4 worm cellular contexts compared by ENCODE assay signal in genomic region chrIV:4445711-4446290, ce11.
TF ChIP-seq lines count a peak whose summit lies in the region.

Gene wapl-1, minus strand, starts transcription at chrIV:4445740.
Gene htz-1, plus strand, starts transcription at chrIV:4446216.

TF ChIP-seq in whole organism, L2 larva, 48 proteins besides CTCF, POLR2A, EP300 and RAD21 (continues in another document):
- TF ChIP-seq elt-1 (tag; optimal IDR thresholded peaks at IDR 0.05; lab: Kevin White, UChicago) (no peak), ceh-82 (tag; optimal IDR thresholded peaks at IDR 0.05; lab: Kevin White, UChicago) (peak; percentile 90), lin-39 (tag; optimal IDR thresholded peaks at IDR 0.05; lab: Kevin White, UChicago) (no peak), skn-1 (tag; optimal IDR thresholded peaks at IDR 0.05; lab: Kevin White, UChicago) (peak; percentile 54), mab-5 (tag; optimal IDR thresholded peaks at IDR 0.05; lab: Kevin White, UChicago) (peak; percentile 85), lin-11 (tag; optimal IDR thresholded peaks at IDR 0.05; lab: Kevin White, UChicago) (peak; percentile 99), ZK546.5 (tag; optimal IDR thresholded peaks at IDR 0.05; lab: Kevin White, UChicago) (peak; percentile 99), nhr-21 (tag; optimal IDR thresholded peaks at IDR 0.05; lab: Kevin White, UChicago) (peak; percentile 94), elt-3 (tag; optimal IDR thresholded peaks at IDR 0.05; lab: Kevin White, UChicago) (no peak), C34F6.9 (tag; optimal IDR thresholded peaks at IDR 0.05; lab: Kevin White, UChicago) (peak; percentile 98), zag-1 (tag; optimal IDR thresholded peaks at IDR 0.05; lab: Kevin White, UChicago) (peak; percentile 82), fos-1 (tag; optimal IDR thresholded peaks at IDR 0.05; lab: Kevin White, UChicago) (peak; percentile 91), nhr-129 (tag; optimal IDR thresholded peaks at IDR 0.05; lab: Kevin White, UChicago) (peak; percentile 96), unc-62 (GFP tag; optimal IDR thresholded peaks at IDR 0.05; lab: Kevin White, UChicago) (peak; percentile 71), ceh-16 (tag; optimal IDR thresholded peaks at IDR 0.05; lab: Kevin White, UChicago) (peak; percentile 86), unc-39 (tag; optimal IDR thresholded peaks at IDR 0.05; lab: Kevin White, UChicago) (no peak), ztf-11 (tag; optimal IDR thresholded peaks at IDR 0.05; lab: Kevin White, UChicago) (no peak), F13H6.1 (tag; optimal IDR thresholded peaks at IDR 0.05; lab: Kevin White, UChicago) (peak; percentile 96), Y55F3AM.14 (GFP tag; optimal IDR thresholded peaks at IDR 0.05; lab: Kevin White, UChicago) (peak; percentile 79), crh-2 (tag; optimal IDR thresholded peaks at IDR 0.05; lab: Kevin White, UChicago) (peak; percentile 97), snpc-4 (tag; optimal IDR thresholded peaks at IDR 0.05; lab: Kevin White, UChicago) (peak; percentile 82), ztf-1 (GFP tag; conservative IDR thresholded peaks at IDR 0.05; lab: Robert Waterston, UW) (no peak), nhr-77 (tag; optimal IDR thresholded peaks at IDR 0.05; lab: Kevin White, UChicago) (peak; percentile 16)

TF ChIP-seq in whole organism, L4 larva, 104 proteins besides CTCF, POLR2A, EP300 and RAD21 (continues in another document):
- TF ChIP-seq mxl-3 (GFP tag; optimal IDR thresholded peaks at IDR 0.05; lab: Kevin White, UChicago) = peak; percentile 78
- TF ChIP-seq hif-1 (tag; optimal IDR thresholded peaks at IDR 0.05; lab: Kevin White, UChicago) = peak; percentile 38 to 91
- no peak for TF ChIP-seq ceh-32 (tag; optimal IDR thresholded peaks at IDR 0.05; lab: Kevin White, UChicago; ENCODE audit: poor library complexity)
- peak; percentile 85 for TF ChIP-seq egl-43 (GFP tag; IDR thresholded peaks at IDR 0.05; lab: Robert Waterston, UW)
- TF ChIP-seq nhr-102 (tag; optimal IDR thresholded peaks at IDR 0.05; lab: Kevin White, UChicago) = peak; percentile 91
- peak; percentile 88 for TF ChIP-seq hmg-1.1 (GFP tag; IDR thresholded peaks at IDR 0.05; lab: Robert Waterston, UW)
- peak; percentile 59 for TF ChIP-seq ces-1 (GFP tag; optimal IDR thresholded peaks at IDR 0.05; lab: Kevin White, UChicago)
- TF ChIP-seq spr-1 (tag; optimal IDR thresholded peaks at IDR 0.05; lab: Kevin White, UChicago) = peak; percentile 80
- TF ChIP-seq lsy-2 (tag; optimal IDR thresholded peaks at IDR 0.05; lab: Kevin White, UChicago) = peak; percentile 98 to 99
- no peak for TF ChIP-seq attf-4 (tag; optimal IDR thresholded peaks at IDR 0.05; lab: Kevin White, UChicago)
- TF ChIP-seq nhr-48 (tag; optimal IDR thresholded peaks at IDR 0.05; lab: Kevin White, UChicago) = peak; percentile 78
- TF ChIP-seq D1046.2 (GFP tag; IDR thresholded peaks at IDR 0.05; lab: Robert Waterston, UW) = peak; percentile 83; the same call in 1 of the 2 replicates
- peak in 1 of 2 experiments; percentile 99 for TF ChIP-seq unc-62 (GFP tag; optimal IDR thresholded peaks at IDR 0.05 in 1 of 2; lab: Kevin White, UChicago)
- no peak for TF ChIP-seq unc-62 (tag; optimal IDR thresholded peaks at IDR 0.05; lab: Kevin White, UChicago)
- peak; percentile 38 for TF ChIP-seq F49E8.2 (tag; optimal IDR thresholded peaks at IDR 0.05; lab: Kevin White, UChicago; ENCODE audit: borderline replicate concordance)
- TF ChIP-seq mes-2 (tag; optimal IDR thresholded peaks at IDR 0.05; lab: Kevin White, UChicago; ENCODE audit: poor library complexity, severe bottlenecking) = peak; percentile 95
- peak; percentile 3 for TF ChIP-seq spr-3 (GFP tag; optimal IDR thresholded peaks at IDR 0.05; lab: Kevin White, UChicago)
- TF ChIP-seq pqm-1 (tag; optimal IDR thresholded peaks at IDR 0.05; lab: Kevin White, UChicago) = no peak
- peak; percentile 67 for TF ChIP-seq F10B5.3 (tag; optimal IDR thresholded peaks at IDR 0.05; lab: Kevin White, UChicago)
- peak; percentile 97 for TF ChIP-seq zfp-2 (tag; optimal IDR thresholded peaks at IDR 0.05; lab: Kevin White, UChicago)
- TF ChIP-seq nhr-11 (tag; optimal IDR thresholded peaks at IDR 0.05; lab: Kevin White, UChicago) = peak; percentile 97
- TF ChIP-seq dmd-9 (GFP tag; IDR thresholded peaks at IDR 0.05; lab: Robert Waterston, UW) = peak; percentile 88
- TF ChIP-seq F44E2.7 (GFP tag; IDR thresholded peaks at IDR 0.05; lab: Robert Waterston, UW) = no peak

TF ChIP-seq in whole organism, late embryonic, 69 proteins besides CTCF, POLR2A, EP300 and RAD21 (continues in another document):
- TF ChIP-seq zip-5 (tag; optimal IDR thresholded peaks at IDR 0.05; lab: Kevin White, UChicago) = no peak
- TF ChIP-seq fax-1 (tag; optimal IDR thresholded peaks at IDR 0.05; lab: Kevin White, UChicago) = peak; percentile 24
- TF ChIP-seq ref-2 (tag; optimal IDR thresholded peaks at IDR 0.05; lab: Kevin White, UChicago) = peak; percentile 69
- TF ChIP-seq ztf-16 (tag; optimal IDR thresholded peaks at IDR 0.05; lab: Kevin White, UChicago) = peak; percentile 19
- TF ChIP-seq ceh-24 (tag; optimal IDR thresholded peaks at IDR 0.05; lab: Kevin White, UChicago) = no peak
- TF ChIP-seq hlh-8 (tag; optimal IDR thresholded peaks at IDR 0.05; lab: Kevin White, UChicago) = peak; percentile 10
- peak; percentile 15 for TF ChIP-seq syd-9 (tag; optimal IDR thresholded peaks at IDR 0.05; lab: Kevin White, UChicago)
- TF ChIP-seq nfya-1 (tag; optimal IDR thresholded peaks at IDR 0.05; lab: Kevin White, UChicago) = peak; percentile 95
- peak; percentile 11 for TF ChIP-seq K09A11.1 (tag; optimal IDR thresholded peaks at IDR 0.05; lab: Kevin White, UChicago; ENCODE audit: insufficient read depth)
- TF ChIP-seq eyg-1 (tag; optimal IDR thresholded peaks at IDR 0.05; lab: Kevin White, UChicago) = peak; percentile 24
- TF ChIP-seq unc-55 (GFP tag; optimal IDR thresholded peaks at IDR 0.05; lab: Kevin White, UChicago) = peak; percentile 69
- peak; percentile 48 for TF ChIP-seq madf-2 (tag; optimal IDR thresholded peaks at IDR 0.05; lab: Kevin White, UChicago)
- TF ChIP-seq rnt-1 (tag; optimal IDR thresholded peaks at IDR 0.05; lab: Kevin White, UChicago) = peak; percentile 69
- TF ChIP-seq fkh-6 (tag; optimal IDR thresholded peaks at IDR 0.05; lab: Kevin White, UChicago) = no peak
- no peak for TF ChIP-seq fkh-10 (GFP tag; optimal IDR thresholded peaks at IDR 0.05; lab: Kevin White, UChicago)
- peak; percentile 51 for TF ChIP-seq elt-2 (tag; optimal IDR thresholded peaks at IDR 0.05; lab: Kevin White, UChicago)
- TF ChIP-seq pha-4 (tag; optimal IDR thresholded peaks at IDR 0.05; lab: Kevin White, UChicago) = no peak
- no peak for TF ChIP-seq npax-4 (tag; optimal IDR thresholded peaks at IDR 0.05; lab: Kevin White, UChicago)
- peak; percentile 71 for TF ChIP-seq tbx-2 (tag; optimal IDR thresholded peaks at IDR 0.05; lab: Kevin White, UChicago)
- no peak for TF ChIP-seq unc-3 (GFP tag; conservative IDR thresholded peaks at IDR 0.05; lab: Robert Waterston, UW)
- peak; percentile 53 for TF ChIP-seq unc-3 (tag; optimal IDR thresholded peaks at IDR 0.05; lab: Kevin White, UChicago)
- TF ChIP-seq ceh-14 (tag; optimal IDR thresholded peaks at IDR 0.05; lab: Kevin White, UChicago) = peak; percentile 58
- peak; percentile 74 for TF ChIP-seq ceh-18 (tag; optimal IDR thresholded peaks at IDR 0.05; lab: Kevin White, UChicago)
- TF ChIP-seq unc-42 (tag; optimal IDR thresholded peaks at IDR 0.05; lab: Kevin White, UChicago) = peak; percentile 64
- peak; percentile 14 for TF ChIP-seq ceh-22 (tag; optimal IDR thresholded peaks at IDR 0.05; lab: Kevin White, UChicago)
- peak; percentile 7 for TF ChIP-seq ceh-48 (tag; optimal IDR thresholded peaks at IDR 0.05; lab: Kevin White, UChicago)

TF ChIP-seq in whole organism, mixed stage, embryonic, 35 proteins besides CTCF, POLR2A, EP300 and RAD21:
- TF ChIP-seq pha-4 (tag; optimal IDR thresholded peaks at IDR 0.05; lab: Kevin White, UChicago) (peak; percentile 96), elt-3 (tag; optimal IDR thresholded peaks at IDR 0.05; lab: Kevin White, UChicago) (no peak), drap-1 (GFP tag; optimal IDR thresholded peaks at IDR 0.05; lab: Kevin White, UChicago) (peak; percentile 32), lsy-2 (tag; optimal IDR thresholded peaks at IDR 0.05; lab: Kevin White, UChicago) (peak; percentile 99), ceh-39 (tag; optimal IDR thresholded peaks at IDR 0.05; lab: Kevin White, UChicago) (peak; percentile 90), blmp-1 (tag; optimal IDR thresholded peaks at IDR 0.05; lab: Kevin White, UChicago) (no peak), lin-32 (GFP tag; optimal IDR thresholded peaks at IDR 0.05; lab: Kevin White, UChicago) (peak; percentile 30), lin-13 (tag; optimal IDR thresholded peaks at IDR 0.05; lab: Kevin White, UChicago) (peak; percentile 96), elt-1 (tag; optimal IDR thresholded peaks at IDR 0.05; lab: Kevin White, UChicago; ENCODE audit: borderline replicate concordance, insufficient read depth) (no peak), snpc-4 (tag; optimal IDR thresholded peaks at IDR 0.05; lab: Kevin White, UChicago) (no peak), mls-2 (tag; optimal IDR thresholded peaks at IDR 0.05; lab: Kevin White, UChicago) (peak; percentile 52), hlh-1 (tag; optimal IDR thresholded peaks at IDR 0.05; lab: Kevin White, UChicago) (peak; percentile 67), nhr-76 (tag; optimal IDR thresholded peaks at IDR 0.05; lab: Kevin White, UChicago) (no peak), flh-1 (GFP tag; optimal IDR thresholded peaks at IDR 0.05; lab: Kevin White, UChicago) (no peak), ztf-11 (tag; optimal IDR thresholded peaks at IDR 0.05; lab: Kevin White, UChicago) (no peak), unc-120 (tag; optimal IDR thresholded peaks at IDR 0.05; lab: Kevin White, UChicago; ENCODE audit: poor library complexity, severe bottlenecking) (peak; percentile 46), unc-39 (tag; optimal IDR thresholded peaks at IDR 0.05; lab: Kevin White, UChicago) (no peak), nhr-2 (tag; optimal IDR thresholded peaks at IDR 0.05; lab: Kevin White, UChicago) (peak; percentile 63), sem-2 (GFP tag; optimal IDR thresholded peaks at IDR 0.05; lab: Kevin White, UChicago) (no peak), nhr-237 (tag; optimal IDR thresholded peaks at IDR 0.05; lab: Kevin White, UChicago) (peak; percentile 87), mab-5 (tag; optimal IDR thresholded peaks at IDR 0.05; lab: Kevin White, UChicago) (no peak), ceh-83 (GFP tag; optimal IDR thresholded peaks at IDR 0.05; lab: Kevin White, UChicago) (peak; percentile 33), mep-1 (tag; optimal IDR thresholded peaks at IDR 0.05; lab: Kevin White, UChicago) (peak; percentile 96), tbx-8 (GFP tag; optimal IDR thresholded peaks at IDR 0.05; lab: Kevin White, UChicago) (no peak), unc-62 (GFP tag; optimal IDR thresholded peaks at IDR 0.05; lab: Kevin White, UChicago) (peak; percentile 78), nhr-12 (tag; optimal IDR thresholded peaks at IDR 0.05; lab: Kevin White, UChicago) (no peak), cnd-1 (tag; optimal IDR thresholded peaks at IDR 0.05; lab: Kevin White, UChicago) (peak; percentile 44), sptf-1 (tag; optimal IDR thresholded peaks at IDR 0.05; lab: Kevin White, UChicago) (peak; percentile 61), ces-1 (GFP tag; optimal IDR thresholded peaks at IDR 0.05; lab: Kevin White, UChicago) (peak; percentile 70)
TF ChIP-seq in whole organism, mixed stage, embryonic: peak in this region for 17.
